Worm (Caenorhabditis elegans) whole organism, young adult: ENCODE data around the gene got-2.2.

Experiments
- B0019.2 ChIP-seq: fragments of 200-800 bp; sonication (Bioruptor generic); conservative IDR thresholded peaks from 2 replicates; pipeline ENCODE4 v1.3.6; 2022; ENCODE audit warnings: missing genetic modification reagents, missing genetic modification characterization, missing compliant biosample characterization
- C06A6.2 ChIP-seq: fragments of 200-800 bp; sonication (Bioruptor generic); conservative IDR thresholded peaks from 2 replicates; pipeline ENCODE4 v1.3.6; 2022; ENCODE audit warnings: missing genetic modification characterization, missing compliant biosample characterization
- F10E7.11 ChIP-seq: sonication (generic microtip); optimal IDR thresholded peaks from 2 replicates; lab custom pipeline; 2017; ENCODE audit warnings: mild to moderate bottlenecking, missing genetic modification characterization, moderate library complexity, missing compliant biosample characterization
- F55B11.4 ChIP-seq: sonication (generic microtip); optimal IDR thresholded peaks from 2 replicates; lab custom pipeline; 2016; ENCODE audit warnings: missing compliant biosample characterization, missing genetic modification characterization, borderline replicate concordance; ENCODE audit not compliant: insufficient read depth
- K12H6.12 ChIP-seq: fragments of 200-800 bp; sonication (Bioruptor generic); optimal IDR thresholded peaks from 2 replicates; lab custom pipeline; 2018; ENCODE audit warnings: mild to moderate bottlenecking, missing genetic modification characterization, missing compliant biosample characterization
- Y79H2A.3 ChIP-seq: fragments of 200-800 bp; sonication (Bioruptor generic); conservative IDR thresholded peaks from 2 replicates; pipeline ENCODE4 v1.3.6; 2022; ENCODE audit warnings: missing genetic modification reagents, missing genetic modification characterization, missing compliant biosample characterization
- Y95B8A.8 ChIP-seq: fragments of 200-800 bp; sonication (Bioruptor generic); IDR thresholded peaks from 2 replicates; pipeline ENCODE4 v1.3.6; 2022; ENCODE audit warnings: missing genetic modification reagents, missing genetic modification characterization, missing compliant biosample characterization
- akir-1 ChIP-seq: fragments of 200-800 bp; sonication (Bioruptor generic); optimal IDR thresholded peaks from 2 replicates; lab custom pipeline; 2018; ENCODE audit warnings: mild to moderate bottlenecking, missing genetic modification characterization, moderate library complexity, missing compliant biosample characterization
- aptf-3 ChIP-seq: fragments of 200-800 bp; sonication (Bioruptor generic); IDR thresholded peaks from 2 replicates; pipeline ENCODE4 v1.3.6; 2022; ENCODE audit warnings: missing genetic modification characterization, missing compliant biosample characterization
- atf-7 ChIP-seq: sonication (generic microtip); optimal IDR thresholded peaks from 2 replicates; lab custom pipeline; 2017; ENCODE audit warnings: mild to moderate bottlenecking, missing genetic modification characterization, missing compliant biosample characterization
- attf-5 ChIP-seq: fragments of 200-800 bp; sonication (Bioruptor generic); optimal IDR thresholded peaks from 2 replicates; lab custom pipeline; 2018; ENCODE audit warnings: mild to moderate bottlenecking, missing genetic modification characterization, missing compliant biosample characterization
- ccch-3 ChIP-seq: fragments of 200-800 bp; sonication (Bioruptor generic); optimal IDR thresholded peaks from 2 replicates; lab custom pipeline; 2018; ENCODE audit warnings: mild to moderate bottlenecking, missing genetic modification characterization, missing compliant biosample characterization
- cebp-2 ChIP-seq: fragments of 200-800 bp; sonication (Bioruptor generic); IDR thresholded peaks from 2 replicates; pipeline ENCODE4 v1.3.6; 2022; ENCODE audit warnings: missing genetic modification characterization, missing compliant biosample characterization
- ceh-100 ChIP-seq: fragments of 200-800 bp; sonication (Bioruptor generic); IDR thresholded peaks from 2 replicates; pipeline ENCODE4 v1.3.6; 2022; ENCODE audit warnings: missing genetic modification reagents, missing genetic modification characterization, missing compliant biosample characterization
- ceh-27 ChIP-seq: fragments of 200-800 bp; sonication (Bioruptor generic); optimal IDR thresholded peaks from 2 replicates; lab custom pipeline; 2018; ENCODE audit warnings: mild to moderate bottlenecking, missing genetic modification characterization, moderate library complexity, missing compliant biosample characterization
- ceh-40 ChIP-seq: fragments of 200-800 bp; sonication (Bioruptor generic); IDR thresholded peaks from 2 replicates; pipeline ENCODE4 v1.3.6; 2022; ENCODE audit warnings: missing genetic modification characterization, missing compliant biosample characterization
- ceh-91 ChIP-seq: fragments of 200-800 bp; sonication (Bioruptor generic); IDR thresholded peaks from 2 replicates; pipeline ENCODE4 v1.3.6; 2022; ENCODE audit warnings: missing genetic modification reagents, missing genetic modification characterization, missing compliant biosample characterization
- dox-1 ChIP-seq: fragments of 200-800 bp; sonication (Bioruptor generic); IDR thresholded peaks from 2 replicates; pipeline ENCODE4 v1.3.6; 2022; ENCODE audit warnings: missing genetic modification reagents, missing genetic modification characterization, missing compliant biosample characterization
- dpff-1 ChIP-seq: sonication (generic microtip); optimal IDR thresholded peaks from 2 replicates; lab custom pipeline; 2017; ENCODE audit warnings: mild to moderate bottlenecking, missing genetic modification characterization, missing compliant biosample characterization
- ekl-4 ChIP-seq: fragments of 200-800 bp; sonication (Bioruptor generic); IDR thresholded peaks from 2 replicates; pipeline ENCODE4 v1.3.6; 2022; ENCODE audit warnings: missing genetic modification reagents, missing genetic modification characterization, missing compliant biosample characterization
- fkh-3 ChIP-seq: sonication (generic microtip); optimal IDR thresholded peaks from 2 replicates; lab custom pipeline; 2016; ENCODE audit warnings: mild to moderate bottlenecking, missing genetic modification characterization, missing compliant biosample characterization
- him-1 ChIP-seq: sonication (generic microtip); optimal IDR thresholded peaks from 2 replicates; lab custom pipeline; 2016; ENCODE audit warnings: missing genotype, missing genetic modification reagents, missing genetic modification characterization, missing compliant biosample characterization
- hmg-1.2 ChIP-seq: fragments of 200-800 bp; sonication (Bioruptor generic); IDR thresholded peaks from 2 replicates; pipeline ENCODE4 v1.3.6; 2022; ENCODE audit warnings: missing genetic modification reagents, missing genetic modification characterization, missing compliant biosample characterization
- hmg-20 ChIP-seq: fragments of 200-800 bp; sonication (Bioruptor generic); IDR thresholded peaks from 2 replicates; pipeline ENCODE4 v1.3.6; 2022; ENCODE audit warnings: missing genetic modification reagents, missing genetic modification characterization, missing compliant biosample characterization
- hsf-1 ChIP-seq: fragments of 200-800 bp; sonication (Bioruptor generic); IDR thresholded peaks from 2 replicates; pipeline ENCODE4 v1.3.6; 2022; ENCODE audit warnings: missing genetic modification reagents, missing genetic modification characterization, missing compliant biosample characterization
- lag-1 ChIP-seq: fragments of 200-800 bp; sonication (Bioruptor generic); IDR thresholded peaks from 2 replicates; pipeline ENCODE4 v1.3.6; 2022; ENCODE audit warnings: missing genetic modification reagents, missing genetic modification characterization, missing compliant biosample characterization
- let-526 ChIP-seq: fragments of 200-800 bp; sonication (Bioruptor generic); IDR thresholded peaks from 2 replicates; pipeline ENCODE4 v1.3.6; 2022; ENCODE audit warnings: missing genetic modification reagents, missing genetic modification characterization, missing compliant biosample characterization
- let-607 ChIP-seq, 2 experiments: fragments of 200-800 bp in 1 of 2; sonication (Bioruptor generic) in 1 of 2; sonication (generic microtip) in 1 of 2; optimal IDR thresholded peaks; 2 replicates each; lab custom pipeline; 2016 to 2018; ENCODE audit warnings: mild to moderate bottlenecking in 2 of 2, missing compliant biosample characterization in 2 of 2, missing genetic modification characterization in 2 of 2, moderate library complexity in 2 of 2, missing genotype in 1 of 2
- lsy-27 ChIP-seq: sonication (generic microtip); optimal IDR thresholded peaks from 2 replicates; lab custom pipeline; 2017; ENCODE audit warnings: missing genetic modification characterization, mild to moderate bottlenecking, missing compliant biosample characterization, antibody characterized with exemption, missing genotype, borderline replicate concordance; ENCODE audit not compliant: insufficient read depth
- nfya-2 ChIP-seq: fragments of 200-800 bp; sonication (Bioruptor generic); IDR thresholded peaks from 2 replicates; pipeline ENCODE4 v1.3.6; 2022; ENCODE audit warnings: missing genetic modification reagents, missing genetic modification characterization, missing compliant biosample characterization
- nhr-120 ChIP-seq: fragments of 200-800 bp; sonication (Bioruptor generic); IDR thresholded peaks from 2 replicates; pipeline ENCODE4 v1.3.6; 2022; ENCODE audit warnings: missing genetic modification characterization, missing compliant biosample characterization
- nhr-80 ChIP-seq: sonication (generic microtip); optimal IDR thresholded peaks from 2 replicates; lab custom pipeline; 2016; ENCODE audit warnings: missing genetic modification characterization, missing compliant biosample characterization
- pbrm-1 ChIP-seq: fragments of 200-800 bp; sonication (Bioruptor generic); IDR thresholded peaks from 2 replicates; pipeline ENCODE4 v1.3.6; 2022; ENCODE audit warnings: missing genetic modification reagents, missing genetic modification characterization, missing compliant biosample characterization
- pha-4 ChIP-seq: fragments of 150-350 bp; sonication (generic microtip); optimal IDR thresholded peaks from 2 replicates; lab custom pipeline; 2014; ENCODE audit warnings: missing biosample characterization, missing genetic modification reagents, missing genetic modification characterization
- repo-1 ChIP-seq: sonication (generic microtip); optimal IDR thresholded peaks from 2 replicates; lab custom pipeline; 2017; ENCODE audit warnings: mild to moderate bottlenecking, missing genetic modification characterization, missing compliant biosample characterization
- snpc-1.1 ChIP-seq: sonication (generic microtip); optimal IDR thresholded peaks from 2 replicates; lab custom pipeline; 2017; ENCODE audit warnings: missing genetic modification characterization, mild to moderate bottlenecking, missing compliant biosample characterization, antibody characterized with exemption, moderate library complexity, missing genotype, missing genetic modification reagents; ENCODE audit not compliant: insufficient read depth
- snpc-4 ChIP-seq, 5 experiments: fragments of 150-350 bp in 1 of 5; sonication (generic microtip) in 4 of 5; optimal IDR thresholded peaks; 2 replicates each; lab custom pipeline; 2014 to 2018; ENCODE audit warnings: missing genetic modification characterization in 5 of 5, missing biosample characterization in 3 of 5, antibody characterized with exemption in 2 of 5, mild to moderate bottlenecking in 2 of 5, missing compliant biosample characterization in 2 of 5, missing genotype in 2 of 5, moderate library complexity in 2 of 5, missing genetic modification reagents in 1 of 5
- somi-1 ChIP-seq: fragments of 200-800 bp; sonication (Bioruptor generic); optimal IDR thresholded peaks from 2 replicates; lab custom pipeline; 2018; ENCODE audit warnings: mild to moderate bottlenecking, missing genetic modification characterization, missing compliant biosample characterization
- tbp1 ChIP-seq: fragments of 200-800 bp; sonication (Bioruptor generic); optimal IDR thresholded peaks from 2 replicates; lab custom pipeline; 2018; ENCODE audit warnings: mild to moderate bottlenecking, missing genetic modification characterization, missing compliant biosample characterization
- unc-62 ChIP-seq: fragments of 150-350 bp; optimal IDR thresholded peaks from 2 replicates; lab custom pipeline; 2014; ENCODE audit warnings: missing biosample characterization, missing genetic modification reagents, missing genetic modification characterization
- zfh-2 ChIP-seq: fragments of 200-800 bp; sonication (Bioruptor generic); conservative IDR thresholded peaks from 2 replicates; pipeline ENCODE4 v1.3.6; 2022; ENCODE audit warnings: missing genetic modification reagents, missing genetic modification characterization, missing compliant biosample characterization
- zim-3 ChIP-seq: sonication (generic microtip); optimal IDR thresholded peaks from 2 replicates; lab custom pipeline; 2017; ENCODE audit warnings: mild to moderate bottlenecking, missing genetic modification characterization, moderate library complexity, missing compliant biosample characterization
- ztf-22 ChIP-seq: fragments of 200-800 bp; sonication (Bioruptor generic); optimal IDR thresholded peaks from 2 replicates; lab custom pipeline; 2018; ENCODE audit warnings: mild to moderate bottlenecking, missing genetic modification characterization, moderate library complexity, missing compliant biosample characterization
- ztf-3 ChIP-seq: fragments of 200-800 bp; sonication (Bioruptor generic); optimal IDR thresholded peaks from 2 replicates; lab custom pipeline; 2018; ENCODE audit warnings: mild to moderate bottlenecking, missing genetic modification characterization, missing compliant biosample characterization
- ztf-6 ChIP-seq: fragments of 200-800 bp; sonication (Bioruptor generic); IDR thresholded peaks from 2 replicates; pipeline ENCODE4 v1.3.6; 2022; ENCODE audit warnings: missing genetic modification reagents, missing genetic modification characterization, missing compliant biosample characterization

The got-2.2 gene

DNA sequence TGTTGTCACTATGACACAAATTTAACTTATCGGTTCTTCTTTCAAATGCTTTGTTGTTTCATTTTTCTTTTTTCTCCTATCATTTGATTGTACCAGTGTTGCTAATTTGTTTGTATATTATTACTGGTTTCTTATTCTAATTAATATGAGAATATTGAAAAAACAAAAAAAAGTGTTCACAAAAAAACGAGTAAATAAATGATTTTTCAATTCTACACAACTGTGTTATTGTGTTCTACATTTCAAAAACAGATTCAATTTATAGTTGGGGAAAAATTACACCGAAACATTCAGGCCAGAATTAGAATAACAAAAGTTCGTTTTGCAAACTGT is 12.7 kb downstream of the got-2.2 start:
- TF ChIP-seq lsy-27 = no peak
- TF ChIP-seq snpc-4 (GFP tag; optimal IDR thresholded peaks at IDR 0.05; lab: Kevin White, UChicago) = no peak
- TF ChIP-seq snpc-4 (tag; optimal IDR thresholded peaks at IDR 0.05; lab: Kevin White, UChicago) = peak in 1 of 4 experiments; percentile 17

DNA sequence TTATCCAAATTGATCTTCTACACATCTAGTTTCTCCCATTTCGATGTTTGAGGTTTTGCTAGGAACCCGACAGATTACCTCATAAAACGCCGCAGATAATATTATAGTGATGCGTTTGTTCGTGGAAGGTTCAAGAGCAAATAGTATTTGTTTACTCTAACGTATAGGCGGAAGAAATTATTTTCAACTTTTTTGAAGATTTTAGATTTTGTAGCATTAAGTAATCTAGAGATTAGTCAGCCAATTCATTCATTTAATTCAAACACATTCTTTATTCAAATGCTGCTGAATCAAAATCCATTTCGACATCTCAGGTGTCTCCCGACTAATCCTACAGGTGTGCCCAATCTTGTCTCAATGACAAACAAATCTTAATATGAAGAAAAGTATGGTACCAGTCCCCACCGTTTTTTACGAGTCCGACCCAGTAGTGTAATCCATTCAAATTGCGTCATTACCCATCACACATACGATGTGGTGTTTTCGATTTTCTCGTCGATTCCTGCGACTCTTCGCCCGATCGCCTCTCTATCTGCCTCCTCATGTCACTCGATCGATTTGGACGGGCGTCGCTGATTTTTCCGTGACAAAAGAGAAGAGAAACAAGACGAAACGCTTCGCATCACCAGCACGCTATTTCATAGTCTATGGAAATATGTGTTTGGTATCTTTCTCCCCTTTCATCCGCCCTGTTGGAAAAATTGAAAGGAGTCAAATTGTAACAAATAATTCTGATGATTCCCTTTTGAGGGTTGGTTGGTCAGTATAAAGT is 13.3 kb downstream of the got-2.2 start:
- TF ChIP-seq F55B11.4 (tag; lab: Kevin White, UChicago) = no peak
- TF ChIP-seq atf-7 (tag; lab: Kevin White, UChicago) = peak; percentile 52
- TF ChIP-seq ztf-22 (GFP tag; lab: Kevin White, UChicago) = peak; percentile 1
- no peak; the same call in 1 of the 2 replicates for TF ChIP-seq let-526
- TF ChIP-seq Y79H2A.3 (GFP tag; lab: Robert Waterston, UW) = peak; percentile 46; the same call in 1 of the 2 replicates
- TF ChIP-seq C06A6.2 = peak; percentile 47
- TF ChIP-seq ceh-100 = no peak
- 0 out of 2 replicates have a peak, but pooled peaks have one; percentile 31 for TF ChIP-seq nfya-2 (GFP tag; lab: Robert Waterston, UW)
- peak; percentile 27 for TF ChIP-seq attf-5 (GFP tag; lab: Kevin White, UChicago)
- TF ChIP-seq nhr-120 (GFP tag; lab: Robert Waterston, UW) = no peak
- no peak for TF ChIP-seq ceh-91 (GFP tag; lab: Robert Waterston, UW)
- TF ChIP-seq hmg-1.2 (GFP tag; lab: Robert Waterston, UW) = peak; percentile 19
- peak; percentile 69 for TF ChIP-seq ekl-4 (GFP tag; lab: Robert Waterston, UW)
- TF ChIP-seq lag-1 = no peak
- no peak for TF ChIP-seq ztf-6 (GFP tag; lab: Robert Waterston, UW)
- no peak for TF ChIP-seq him-1
- peak; percentile 32 for TF ChIP-seq F10E7.11 (tag; lab: Kevin White, UChicago)
- TF ChIP-seq ceh-40 (GFP tag; lab: Robert Waterston, UW) = peak; percentile 53; the same call in 1 of the 2 replicates
- TF ChIP-seq Y95B8A.8 (GFP tag; lab: Robert Waterston, UW) = peak; percentile 87
- peak; percentile 10 for TF ChIP-seq K12H6.12 (tag; lab: Kevin White, UChicago)
- TF ChIP-seq aptf-3 (GFP tag; lab: Robert Waterston, UW) = peak; percentile 29; the same call in 1 of the 2 replicates
- TF ChIP-seq B0019.2 = no peak
- TF ChIP-seq nhr-80 (tag; lab: Kevin White, UChicago) = peak; percentile 61
- TF ChIP-seq repo-1 (tag; lab: Kevin White, UChicago) = peak; percentile 75
- TF ChIP-seq snpc-1.1 (tag; lab: Kevin White, UChicago) = no peak
- TF ChIP-seq cebp-2 = no peak
- TF ChIP-seq hmg-20 (GFP tag; lab: Robert Waterston, UW) = no peak
- TF ChIP-seq zim-3 (tag; lab: Kevin White, UChicago) = peak; percentile 10
- TF ChIP-seq unc-62 (GFP tag; lab: Kevin White, UChicago) = peak; percentile 1
- peak; percentile 26 for TF ChIP-seq tbp1 (GFP tag; lab: Kevin White, UChicago)
- TF ChIP-seq ceh-27 = no peak
- TF ChIP-seq fkh-3 (tag; lab: Kevin White, UChicago) = peak; percentile 9
- TF ChIP-seq ccch-3 (GFP tag; lab: Kevin White, UChicago) = peak; percentile 22
- peak; percentile 11; the same call in 1 of the 2 replicates for TF ChIP-seq dox-1 (GFP tag; lab: Robert Waterston, UW)
- no peak for TF ChIP-seq let-607 (tag; optimal IDR thresholded peaks at IDR 0.05; lab: Kevin White, UChicago)
- TF ChIP-seq pbrm-1 (GFP tag; lab: Robert Waterston, UW) = no peak
- TF ChIP-seq hsf-1 (GFP tag; lab: Robert Waterston, UW) = peak; percentile 46; the same call in 1 of the 2 replicates
- peak; percentile 55 for TF ChIP-seq ztf-3 (GFP tag; lab: Kevin White, UChicago)
- peak; percentile 38 for TF ChIP-seq somi-1 (GFP tag; lab: Kevin White, UChicago)
- no peak for TF ChIP-seq akir-1 (GFP tag; lab: Kevin White, UChicago)
- peak; percentile 28 for TF ChIP-seq pha-4 (tag; lab: Kevin White, UChicago)
- TF ChIP-seq dpff-1 (tag; lab: Kevin White, UChicago) = no peak
- peak; percentile 78 for TF ChIP-seq zfh-2 (GFP tag; lab: Robert Waterston, UW)
